Fruit fly (Drosophila melanogaster): ENCODE results near the gene Gr98d.

Gene Gr98d

DNA sequence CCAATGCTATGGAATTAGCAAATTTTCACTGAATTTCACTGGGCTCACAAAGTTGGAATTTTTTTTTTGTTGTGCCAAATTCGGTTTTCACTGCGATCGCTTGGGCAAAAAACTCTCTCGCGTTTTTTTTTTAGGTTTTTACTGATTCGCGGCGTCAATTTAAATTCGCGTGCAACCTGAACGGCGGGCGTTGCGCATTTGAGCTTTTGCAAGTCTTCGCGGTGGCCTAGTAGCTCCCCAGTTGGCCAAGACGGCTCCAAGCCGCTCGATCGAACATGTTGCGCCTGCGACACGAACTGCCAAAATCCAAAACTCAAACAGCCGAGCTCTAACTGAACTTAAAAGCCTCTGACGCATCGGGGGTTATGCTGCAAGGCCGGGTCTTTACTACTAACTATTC, 50.1 kb downstream of the Gr98d start, which contains the start of gene CG5639:
CG5639 (minus strand) TSS at position 152 of the 400 bp plus-strand sequence.
- no peak for TF ChIP-seq woc (GFP tag; optimal IDR thresholded peaks at IDR 0.05)
